Fruit fly (Drosophila melanogaster): ENCODE data around the gene CG32069.

The CG32069 gene

DNA sequence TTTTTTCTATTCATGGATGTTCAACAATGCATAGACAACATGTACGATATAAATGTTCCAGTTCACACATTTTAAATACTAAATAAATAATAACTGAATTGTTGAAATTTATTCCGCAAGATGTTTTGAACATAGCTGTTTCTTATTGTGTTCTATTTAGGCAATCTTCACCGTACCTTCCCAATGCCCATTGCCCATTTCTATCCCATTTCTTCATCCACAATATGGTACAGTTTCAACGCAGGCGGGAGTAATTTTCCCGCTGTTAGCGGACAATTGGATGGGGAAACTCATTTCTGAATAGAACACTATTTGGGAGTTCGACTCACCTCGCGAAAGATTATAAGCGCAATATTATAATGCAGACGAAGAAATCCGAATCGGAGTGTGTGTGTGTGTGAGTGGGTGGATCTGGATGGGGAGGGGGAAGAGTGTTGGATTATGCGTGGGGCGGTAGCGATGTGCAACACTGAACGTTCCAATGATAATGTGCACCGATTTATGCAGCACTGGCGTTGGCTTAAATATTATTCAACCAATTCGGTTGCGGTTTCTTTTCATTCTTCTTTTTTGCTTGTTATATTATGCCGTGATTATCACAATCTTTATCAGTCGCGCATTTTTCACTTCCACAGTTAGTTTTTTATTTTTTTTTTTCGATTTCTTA, 29.7 kb upstream of the CG32069 start:
- TF ChIP-seq esg (GFP tag; conservative IDR thresholded peaks at IDR 0.05) (no peak), CG1233 (GFP tag; optimal IDR thresholded peaks at IDR 0.05) (peak; percentile 12), ssp (GFP tag; IDR thresholded peaks at IDR 0.05) (no peak), CG13894 (tag; optimal IDR thresholded peaks at IDR 0.05) (no peak), CG11456 (GFP tag; IDR thresholded peaks at IDR 0.05) (peak; percentile 67; the same call in 2 of the 3 replicates), chinmo (GFP tag; IDR thresholded peaks at IDR 0.05; ENCODE audit: partially characterized antibody) (peak; percentile 94), Eip74EF (GFP tag; optimal IDR thresholded peaks at IDR 0.05) (no peak), tio (GFP tag; optimal IDR thresholded peaks at IDR 0.05) (no peak), CG13775 (GFP tag; optimal IDR thresholded peaks at IDR 0.05) (peak; percentile 7), vvl (GFP tag; IDR thresholded peaks at IDR 0.05) (peak; percentile 79), CG32772 (GFP tag; IDR thresholded peaks at IDR 0.05) (no peak), B-H2 (GFP tag; optimal IDR thresholded peaks at IDR 0.05) (no peak), CG15601 (tag; optimal IDR thresholded peaks at IDR 0.05) (peak; percentile 19), CG3163 (GFP tag; optimal IDR thresholded peaks at IDR 0.05) (peak; percentile 43), PHDP (tag; optimal IDR thresholded peaks at IDR 0.05) (no peak), cg (GFP tag; optimal IDR thresholded peaks at IDR 0.05) (no peak), CG10431 (GFP tag; optimal IDR thresholded peaks at IDR 0.05) (peak; percentile 51), Drgx (GFP tag; IDR thresholded peaks at IDR 0.05) (no peak), slou (GFP tag; optimal IDR thresholded peaks at IDR 0.05) (no peak), ash1 (GFP tag; optimal IDR thresholded peaks at IDR 0.05) (peak; percentile 55), Mes4 (GFP tag; optimal IDR thresholded peaks at IDR 0.05) (peak; percentile 57), Jarid2 (GFP tag; optimal IDR thresholded peaks at IDR 0.05) (no peak), CG32532 (GFP tag; IDR thresholded peaks at IDR 0.05) (0 out of 2 replicates have a peak, but pooled peaks have one; percentile 43), tgo (GFP tag; IDR thresholded peaks at IDR 0.05) (peak; percentile 34; the same call in 2 of the 3 replicates), CG4730 (GFP tag; IDR thresholded peaks at IDR 0.05) (no peak), CG12104 (GFP tag; optimal IDR thresholded peaks at IDR 0.05) (no peak), CG10565 (GFP tag; optimal IDR thresholded peaks at IDR 0.05) (no peak), fu2 (GFP tag; optimal IDR thresholded peaks at IDR 0.05) (peak; percentile 34), CG18262 (tag; optimal IDR thresholded peaks at IDR 0.05) (peak; percentile 45), sqz (GFP tag; optimal IDR thresholded peaks at IDR 0.05) (peak; percentile 56), exex (tag; optimal IDR thresholded peaks at IDR 0.05) (no peak), CG34422 (GFP tag; IDR thresholded peaks at IDR 0.05) (peak; percentile 58; the same call in 2 of the 3 replicates), HLH54F (GFP tag; optimal IDR thresholded peaks at IDR 0.05) (peak; percentile 72), hkb (optimal IDR thresholded peaks at IDR 0.05) (no peak), hkb (GFP tag; IDR thresholded peaks at IDR 0.05) (0 out of 2 replicates have a peak, but pooled peaks have one; percentile 11), chif (GFP tag; optimal IDR thresholded peaks at IDR 0.05) (peak; percentile 13 to 47), pho (GFP tag; optimal IDR thresholded peaks at IDR 0.05) (peak; percentile 48), CG8290 (GFP tag; optimal IDR thresholded peaks at IDR 0.05) (peak; percentile 80), CG8290 (tag; optimal IDR thresholded peaks at IDR 0.05) (peak; percentile 55 to 78), h (optimal IDR thresholded peaks at IDR 0.05) (no peak), H15 (GFP tag; IDR thresholded peaks at IDR 0.05) (peak; percentile 37; the same call in 2 of the 3 replicates), Opbp (GFP tag; IDR thresholded peaks at IDR 0.05; ENCODE audit: partially characterized antibody) (peak; percentile 42; the same call in 1 of the 3 replicates), CG11695 (GFP tag; IDR thresholded peaks at IDR 0.05) (0 out of 3 replicates have a peak, but pooled peaks have one; percentile 15), HmgD (GFP tag; optimal IDR thresholded peaks at IDR 0.05) (no peak), stwl (tag; optimal IDR thresholded peaks at IDR 0.05) (peak; percentile 85), HLHmδ (GFP tag; optimal IDR thresholded peaks at IDR 0.05) (peak; percentile 33), CTCF (GFP tag; optimal IDR thresholded peaks at IDR 0.05) (no peak), ATbp (GFP tag; optimal IDR thresholded peaks at IDR 0.05) (no peak), CG2199 (GFP tag; IDR thresholded peaks at IDR 0.05) (0 out of 3 replicates have a peak, but pooled peaks have one; percentile 46), CG5245 (GFP tag; optimal IDR thresholded peaks at IDR 0.05) (peak; percentile 29), CG15269 (tag; optimal IDR thresholded peaks at IDR 0.05) (no peak)
